Fruit fly (Drosophila melanogaster) whole organism, adult: ENCODE measurements around the gene CG16711.

Experiments used
- CG11617 ChIP-seq: fragments of 200-800 bp; sonication (Bioruptor generic); optimal IDR thresholded peaks from 2 replicates; lab custom pipeline; 2017; ENCODE audit warnings: mild to moderate bottlenecking, missing biosample characterization, missing genetic modification reagents, missing genetic modification characterization
- CG33017 ChIP-seq: fragments of 200-800 bp; sonication (Bioruptor generic); optimal IDR thresholded peaks from 2 replicates; lab custom pipeline; 2018; ENCODE audit warnings: missing biosample characterization, mild to moderate bottlenecking, missing genetic modification characterization, moderate library complexity
- CG5204 ChIP-seq: fragments of 200-800 bp; sonication (Bioruptor generic); optimal IDR thresholded peaks from 2 replicates; lab custom pipeline; 2016; ENCODE audit warnings: missing biosample characterization, missing genetic modification characterization
- Hr96 ChIP-seq: fragments of 200-800 bp; sonication (Bioruptor generic); optimal IDR thresholded peaks from 2 replicates; lab custom pipeline; 2016; ENCODE audit warnings: missing biosample characterization, missing genetic modification characterization
- kay ChIP-seq: fragments of 200-800 bp; sonication (Bioruptor generic); peaks from one replicate; lab custom pipeline; 2016; ENCODE audit warnings: missing biosample characterization, missing genetic modification characterization, borderline replicate concordance
- pad ChIP-seq: fragments of 200-800 bp; sonication (Bioruptor generic); optimal IDR thresholded peaks from 3 replicates; lab custom pipeline; 2017; ENCODE audit warnings: missing biosample characterization, missing genetic modification characterization, mild to moderate bottlenecking, moderate library complexity, missing genetic modification reagents
- tj ChIP-seq: fragments of 200-800 bp; sonication (Bioruptor generic); optimal IDR thresholded peaks from 3 replicates; lab custom pipeline; 2017; ENCODE audit warnings: missing biosample characterization, mild to moderate bottlenecking, missing genetic modification characterization, moderate library complexity
- toe ChIP-seq: fragments of 200-800 bp; sonication (Bioruptor generic); optimal IDR thresholded peaks from 2 replicates; lab custom pipeline; 2016; ENCODE audit warnings: missing biosample characterization, missing genetic modification characterization

DNA sequence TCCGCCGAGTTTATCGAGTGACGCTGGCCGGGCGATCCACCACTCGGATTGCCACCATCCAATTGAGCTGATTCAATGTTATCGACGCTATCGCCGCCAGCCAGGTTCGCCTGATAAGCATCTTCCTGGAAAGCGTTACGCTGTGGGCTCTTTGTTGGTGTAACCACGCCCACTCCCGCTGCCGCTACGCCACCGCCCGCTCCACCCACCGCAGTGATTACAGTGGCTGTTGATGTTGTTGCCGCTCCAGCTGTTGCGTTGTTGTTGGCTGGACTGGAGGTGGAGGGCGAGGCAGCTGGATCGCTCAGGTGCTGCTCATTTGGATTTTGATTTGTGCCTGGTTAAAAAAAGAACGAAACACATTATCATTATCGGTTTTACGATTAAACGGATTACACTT lies 32.8 kb upstream of the CG16711 start:
- TF ChIP-seq CG5204 (no peak), tj (GFP tag; lab: Kevin White, UChicago) (no peak), Hr96 (GFP tag; lab: Kevin White, UChicago) (no peak), kay (GFP tag; lab: Kevin White, UChicago) (no peak), toe (no peak), CG33017 (tag; lab: Kevin White, UChicago) (no peak), CG11617 (GFP tag; lab: Kevin White, UChicago) (no peak), pad (GFP tag; lab: Kevin White, UChicago) (no peak)
